Fruit fly (Drosophila melanogaster) whole organism, pupa: Measurements from ENCODE around the gene CG10948.

Experiments used
- CG12605 ChIP-seq: fragments of 200-800 bp; sonication (Bioruptor generic); IDR thresholded peaks from 2 replicates; pipeline ENCODE4 v1.3.6; 2022; ENCODE audit warnings: missing biosample characterization, missing genetic modification characterization
- CG13204 ChIP-seq: fragments of 200-800 bp; sonication (Bioruptor generic); optimal IDR thresholded peaks from 2 replicates; lab custom pipeline; 2018; ENCODE audit warnings: missing biosample characterization, mild to moderate bottlenecking, missing genetic modification characterization, moderate library complexity
- CG14655 ChIP-seq: fragments of 200-800 bp; sonication (Bioruptor generic); optimal IDR thresholded peaks from 3 replicates; lab custom pipeline; 2017; ENCODE audit warnings: mild to moderate bottlenecking, missing biosample characterization, missing genetic modification reagents, missing genetic modification characterization
- CG15710 ChIP-seq: fragments of 200-800 bp; sonication (Bioruptor generic); optimal IDR thresholded peaks from 2 replicates; lab custom pipeline; 2018; ENCODE audit warnings: missing biosample characterization, mild to moderate bottlenecking, missing genetic modification characterization, moderate library complexity
- CG32121 ChIP-seq: fragments of 200-800 bp; sonication (Bioruptor generic); IDR thresholded peaks from 2 replicates; pipeline ENCODE4 v1.3.6; 2022; ENCODE audit warnings: missing biosample characterization, missing genetic modification characterization
- CG34367 ChIP-seq: fragments of 200-800 bp; sonication (Bioruptor generic); optimal IDR thresholded peaks from 2 replicates; lab custom pipeline; 2018; ENCODE audit warnings: missing biosample characterization, mild to moderate bottlenecking, missing genetic modification characterization
- CG4496 ChIP-seq: fragments of 200-800 bp; sonication (Bioruptor generic); IDR thresholded peaks from 3 replicates; pipeline ENCODE4 v1.3.6; 2022; ENCODE audit warnings: missing biosample characterization, missing genetic modification characterization
- CG8301 ChIP-seq: fragments of 200-800 bp; sonication (Bioruptor generic); optimal IDR thresholded peaks from 2 replicates; lab custom pipeline; 2018; ENCODE audit warnings: missing biosample characterization, mild to moderate bottlenecking, missing genetic modification characterization
- CG9948 ChIP-seq: fragments of 200-800 bp; sonication (Bioruptor generic); optimal IDR thresholded peaks from 2 replicates; lab custom pipeline; 2018; ENCODE audit warnings: missing biosample characterization, mild to moderate bottlenecking, missing genetic modification characterization, moderate library complexity
- EcR ChIP-seq: fragments of 200-800 bp; sonication (Bioruptor generic); optimal IDR thresholded peaks from 3 replicates; lab custom pipeline; 2019; ENCODE audit warnings: missing biosample characterization, missing genetic modification characterization, mild to moderate bottlenecking, moderate library complexity, missing genetic modification reagents
- Pif1B ChIP-seq: fragments of 200-800 bp; sonication (Bioruptor generic); optimal IDR thresholded peaks from 3 replicates; lab custom pipeline; 2016; ENCODE audit warnings: missing biosample characterization, missing genetic modification characterization
- Snoo ChIP-seq: fragments of 200-800 bp; sonication (Bioruptor generic); optimal IDR thresholded peaks from 3 replicates; lab custom pipeline; 2017; ENCODE audit warnings: missing biosample characterization, mild to moderate bottlenecking, missing genetic modification characterization, inconsistent platforms

- TF ChIP-seq EcR, result peak; percentile 7
- peak; percentile 39 for TF ChIP-seq CG9948 (tag; lab: Kevin White, UChicago)
- peak; percentile 45 for TF ChIP-seq CG15710 (tag; lab: Kevin White, UChicago)
- peak; percentile 54 for TF ChIP-seq Snoo (tag; lab: Kevin White, UChicago)
- TF ChIP-seq CG34367 (tag; lab: Kevin White, UChicago), result peak; percentile 40
- TF ChIP-seq CG13204, result no peak
- no peak for TF ChIP-seq CG14655 (GFP tag; lab: Kevin White, UChicago)
- TF ChIP-seq CG12605, result no peak
- TF ChIP-seq CG32121, result peak; percentile 54; the same call in 1 of the 2 replicates
- TF ChIP-seq CG4496, result no peak
- peak; percentile 56 for TF ChIP-seq Pif1B
- no peak for TF ChIP-seq CG8301 (tag; lab: Kevin White, UChicago)
These were observed 43.6 kb downstream of the CG10948 start for dm6 chr3L:12806290-12806743.
